Fruit fly (Drosophila melanogaster) whole organism, embryonic: ENCODE data around the gene CG31548.

Experiments used
- ATbp ChIP-seq: fragments of 200-800 bp; sonication (Bioruptor generic); optimal IDR thresholded peaks from 2 replicates; lab custom pipeline; 2017; ENCODE audit warnings: missing biosample characterization, mild to moderate bottlenecking, missing genetic modification characterization, missing genetic modification reagents
- Atf-2 ChIP-seq: fragments of 200-800 bp; sonication (Bioruptor generic); optimal IDR thresholded peaks from 2 replicates; lab custom pipeline; 2016; ENCODE audit warnings: missing biosample characterization, missing genetic modification characterization
- Bdp1 ChIP-seq: fragments of 200-800 bp; sonication (Bioruptor generic); optimal IDR thresholded peaks from 3 replicates; lab custom pipeline; 2016; ENCODE audit warnings: missing biosample characterization, missing genetic modification characterization
- Bteb2 ChIP-seq: fragments of 200-800 bp; sonication (Bioruptor generic); optimal IDR thresholded peaks from 2 replicates; lab custom pipeline; 2016; ENCODE audit warnings: missing biosample characterization, missing genetic modification characterization
- CG11398 ChIP-seq: fragments of 200-800 bp; sonication (Bioruptor generic); optimal IDR thresholded peaks from 2 replicates; lab custom pipeline; 2016; ENCODE audit warnings: missing biosample characterization, missing genetic modification characterization
- CG14965 ChIP-seq: fragments of 200-800 bp; sonication (Bioruptor generic); optimal IDR thresholded peaks from 2 replicates; lab custom pipeline; 2016; ENCODE audit warnings: missing biosample characterization, missing genetic modification characterization, borderline replicate concordance
- CG15696 ChIP-seq: fragments of 200-800 bp; sonication (Bioruptor generic); optimal IDR thresholded peaks from 2 replicates; lab custom pipeline; 2019; ENCODE audit warnings: missing biosample characterization, mild to moderate bottlenecking, missing genetic modification characterization, moderate library complexity
- CG1602 ChIP-seq: fragments of 200-800 bp; sonication (Bioruptor generic); optimal IDR thresholded peaks from 3 replicates; lab custom pipeline; 2016; ENCODE audit warnings: missing biosample characterization, missing genetic modification characterization
- CG17361 ChIP-seq: fragments of 200-800 bp; sonication (Bioruptor generic); IDR thresholded peaks from 3 replicates; pipeline ENCODE4 v1.3.6; 2022; ENCODE audit warnings: missing biosample characterization, missing genetic modification characterization
- CG1792 ChIP-seq: fragments of 200-800 bp; sonication (Bioruptor generic); optimal IDR thresholded peaks from 2 replicates; lab custom pipeline; 2016; ENCODE audit warnings: missing biosample characterization, missing genetic modification characterization
- CG2202 ChIP-seq: fragments of 200-800 bp; sonication (Bioruptor generic); optimal IDR thresholded peaks from 2 replicates; lab custom pipeline; 2018; ENCODE audit warnings: missing biosample characterization, mild to moderate bottlenecking, missing genetic modification characterization
- CG2678 ChIP-seq: fragments of 200-800 bp; sonication (Bioruptor generic); optimal IDR thresholded peaks from 3 replicates; lab custom pipeline; 2019; ENCODE audit warnings: missing biosample characterization, mild to moderate bottlenecking, missing genetic modification characterization, moderate library complexity
- CG31441 ChIP-seq: fragments of 200-800 bp; sonication (Bioruptor generic); IDR thresholded peaks from 2 replicates; pipeline ENCODE4 v1.3.6; 2022; ENCODE audit warnings: missing biosample characterization, missing genetic modification characterization
- CG3838 ChIP-seq: fragments of 200-800 bp; sonication (Bioruptor generic); optimal IDR thresholded peaks from 3 replicates; lab custom pipeline; 2016; ENCODE audit warnings: missing biosample characterization, missing genetic modification characterization
- CG6175 ChIP-seq: fragments of 200-800 bp; sonication (Bioruptor generic); IDR thresholded peaks from 3 replicates; pipeline ENCODE4 v1.3.6; 2022; ENCODE audit warnings: missing biosample characterization, missing genetic modification characterization
- CG8290 ChIP-seq, 3 experiments: fragments of 200-800 bp; sonication (Bioruptor generic); optimal IDR thresholded peaks; 2 replicates each; lab custom pipeline; 2016 to 2019; ENCODE audit warnings: missing biosample characterization in 3 of 3, missing genetic modification characterization in 3 of 3, mild to moderate bottlenecking in 2 of 3, moderate library complexity in 1 of 3
- CG9797 ChIP-seq: fragments of 200-800 bp; sonication (Bioruptor generic); optimal IDR thresholded peaks from 3 replicates; lab custom pipeline; 2018; ENCODE audit warnings: missing biosample characterization, mild to moderate bottlenecking, missing genetic modification characterization
- CoRest ChIP-seq: fragments of 200-800 bp; sonication (Bioruptor generic); optimal IDR thresholded peaks from 3 replicates; lab custom pipeline; 2018; ENCODE audit warnings: missing biosample characterization, mild to moderate bottlenecking, missing genetic modification characterization, moderate library complexity
- CrebB ChIP-seq: fragments of 200-800 bp; sonication (Bioruptor generic); optimal IDR thresholded peaks from 3 replicates; lab custom pipeline; 2018; ENCODE audit warnings: missing biosample characterization, mild to moderate bottlenecking, missing genetic modification characterization
- D19A ChIP-seq: fragments of 200-800 bp; optimal IDR thresholded peaks from 3 replicates; lab custom pipeline; 2019; ENCODE audit warnings: missing biosample characterization, mild to moderate bottlenecking, missing genetic modification characterization, moderate library complexity
- Dip3 ChIP-seq: fragments of 200-800 bp; sonication (Bioruptor generic); optimal IDR thresholded peaks from 3 replicates; lab custom pipeline; 2016; ENCODE audit warnings: missing biosample characterization, missing genetic modification characterization
- Dref ChIP-seq: fragments of 200-800 bp; sonication (Bioruptor generic); IDR thresholded peaks from 2 replicates; pipeline ENCODE4 v1.3.6; 2022; ENCODE audit warnings: missing biosample characterization, missing genetic modification characterization
- Drgx ChIP-seq: fragments of 200-800 bp; sonication (Bioruptor generic); IDR thresholded peaks from 2 replicates; pipeline ENCODE4 v1.3.6; 2022; ENCODE audit warnings: missing biosample characterization, missing genetic modification characterization
- Gug ChIP-seq: fragments of 200-800 bp; sonication (Bioruptor generic); IDR thresholded peaks from 4 replicates; pipeline ENCODE4 v1.3.6; 2022; ENCODE audit warnings: missing biosample characterization, missing genetic modification characterization
- HLH3B ChIP-seq: fragments of 200-800 bp; sonication (Bioruptor generic); IDR thresholded peaks from 2 replicates; pipeline ENCODE4 v1.3.6; 2022; ENCODE audit warnings: missing biosample characterization, missing genetic modification characterization
- HLHmδ ChIP-seq: fragments of 200-800 bp; sonication (Bioruptor generic); optimal IDR thresholded peaks from 2 replicates; lab custom pipeline; 2018; ENCODE audit warnings: missing biosample characterization, mild to moderate bottlenecking, missing genetic modification characterization, moderate library complexity
- Kr ChIP-seq: fragments of 200-800 bp; sonication (Bioruptor generic); optimal IDR thresholded peaks from 2 replicates; lab custom pipeline; 2017; ENCODE audit warnings: missing biosample characterization, mild to moderate bottlenecking, missing genetic modification characterization
- MBD-R2 ChIP-seq: fragments of 200-800 bp; sonication (Bioruptor generic); IDR thresholded peaks from 2 replicates; pipeline ENCODE4 v1.3.6; 2022; ENCODE audit warnings: missing biosample characterization, missing genetic modification characterization
- Myb ChIP-seq: fragments of 200-800 bp; sonication (Bioruptor generic); optimal IDR thresholded peaks from 2 replicates; lab custom pipeline; 2016; ENCODE audit warnings: missing biosample characterization, missing genetic modification characterization
- Optix ChIP-seq: fragments of 200-800 bp; sonication (Bioruptor generic); IDR thresholded peaks from 3 replicates; pipeline ENCODE4 v1.3.6; 2022; ENCODE audit warnings: missing biosample characterization, missing genetic modification characterization
- bcd ChIP-seq: fragments of 200-800 bp; sonication (Bioruptor generic); optimal IDR thresholded peaks from 2 replicates; lab custom pipeline; 2017; ENCODE audit warnings: missing biosample characterization, mild to moderate bottlenecking, missing genetic modification characterization
- bigmax ChIP-seq: fragments of 200-800 bp; sonication (Bioruptor generic); optimal IDR thresholded peaks from 2 replicates; lab custom pipeline; 2018; ENCODE audit warnings: missing biosample characterization, mild to moderate bottlenecking, missing genetic modification characterization
- bowl ChIP-seq: fragments of 200-800 bp; sonication (Bioruptor generic); IDR thresholded peaks from 2 replicates; pipeline ENCODE4 v1.3.6; 2022; ENCODE audit warnings: missing biosample characterization, missing genetic modification characterization
- cas ChIP-seq: fragments of 200-800 bp; sonication (Bioruptor generic); IDR thresholded peaks from 2 replicates; pipeline ENCODE4 v1.3.6; 2022; ENCODE audit warnings: missing biosample characterization, missing genetic modification characterization
- caup ChIP-seq: fragments of 200-800 bp; sonication (Bioruptor generic); optimal IDR thresholded peaks from 3 replicates; lab custom pipeline; 2017; ENCODE audit warnings: missing biosample characterization, mild to moderate bottlenecking, missing genetic modification characterization, moderate library complexity; ENCODE audit not compliant: severe bottlenecking
- ci ChIP-seq: fragments of 200-800 bp; sonication (Bioruptor generic); IDR thresholded peaks from 3 replicates; pipeline ENCODE4 v1.3.6; 2022; ENCODE audit warnings: missing biosample characterization, missing genetic modification characterization
- en ChIP-seq: fragments of 200-800 bp; sonication (Bioruptor generic); optimal IDR thresholded peaks from 2 replicates; lab custom pipeline; 2016; ENCODE audit warnings: missing biosample characterization, missing genetic modification characterization
- fd3F ChIP-seq: fragments of 200-800 bp; sonication (Bioruptor generic); optimal IDR thresholded peaks from 2 replicates; lab custom pipeline; 2018; ENCODE audit warnings: missing biosample characterization, mild to moderate bottlenecking, missing genetic modification characterization, moderate library complexity
- fd96Cb ChIP-seq: fragments of 200-800 bp; sonication (Bioruptor generic); optimal IDR thresholded peaks from 2 replicates; lab custom pipeline; 2018; ENCODE audit warnings: missing biosample characterization, mild to moderate bottlenecking, missing genetic modification characterization, moderate library complexity
- ham ChIP-seq: fragments of 200-800 bp; sonication (Bioruptor generic); IDR thresholded peaks from 2 replicates; pipeline ENCODE4 v1.3.6; 2022; ENCODE audit warnings: missing biosample characterization, missing genetic modification characterization
- jumu ChIP-seq: fragments of 200-800 bp; sonication (Bioruptor generic); optimal IDR thresholded peaks from 3 replicates; lab custom pipeline; 2016; ENCODE audit warnings: missing biosample characterization, missing genetic modification characterization
- kni ChIP-seq: fragments of 200-800 bp; sonication (Bioruptor generic); optimal IDR thresholded peaks from 3 replicates; lab custom pipeline; 2017; ENCODE audit warnings: mild to moderate bottlenecking, missing biosample characterization, missing genetic modification reagents, missing genetic modification characterization
- lola ChIP-seq, 3 experiments: fragments of >200 bp in 2 of 3; fragments of 200-800 bp in 1 of 3; sonication (Bioruptor generic) in 1 of 3; optimal IDR thresholded peaks; 2 replicates each; lab custom pipeline; 2017 to 2019; ENCODE audit warnings: missing biosample characterization in 3 of 3, missing genetic modification characterization in 3 of 3, mild to moderate bottlenecking in 1 of 3, moderate library complexity in 1 of 3
- luna ChIP-seq: fragments of 200-800 bp; sonication (Bioruptor generic); optimal IDR thresholded peaks from 2 replicates; lab custom pipeline; 2016; ENCODE audit warnings: missing biosample characterization, missing genetic modification characterization
- pho ChIP-seq: fragments of 200-800 bp; sonication (Bioruptor generic); optimal IDR thresholded peaks from 2 replicates; lab custom pipeline; 2016; ENCODE audit warnings: missing biosample characterization, missing genetic modification characterization
- ro ChIP-seq: fragments of 200-800 bp; sonication (Bioruptor generic); IDR thresholded peaks from 2 replicates; pipeline ENCODE4 v1.3.6; 2022; ENCODE audit warnings: missing biosample characterization, missing genetic modification characterization
- salm ChIP-seq: fragments of 200-800 bp; sonication (Bioruptor generic); optimal IDR thresholded peaks from 2 replicates; lab custom pipeline; 2018; ENCODE audit warnings: missing biosample characterization, mild to moderate bottlenecking, missing genetic modification characterization
- schlank ChIP-seq: fragments of 200-800 bp; sonication (Bioruptor generic); optimal IDR thresholded peaks from 2 replicates; lab custom pipeline; 2018; ENCODE audit warnings: missing biosample characterization, mild to moderate bottlenecking, missing genetic modification characterization
- sisA ChIP-seq: fragments of 200-800 bp; sonication (Bioruptor generic); IDR thresholded peaks from 2 replicates; pipeline ENCODE4 v1.3.6; 2022; ENCODE audit warnings: missing biosample characterization, missing genetic modification characterization
- vfl ChIP-seq: fragments of 200-800 bp; sonication (Bioruptor generic); optimal IDR thresholded peaks from 2 replicates; lab custom pipeline; 2016; ENCODE audit warnings: missing biosample characterization, missing genetic modification characterization

Gene CG31548

DNA sequence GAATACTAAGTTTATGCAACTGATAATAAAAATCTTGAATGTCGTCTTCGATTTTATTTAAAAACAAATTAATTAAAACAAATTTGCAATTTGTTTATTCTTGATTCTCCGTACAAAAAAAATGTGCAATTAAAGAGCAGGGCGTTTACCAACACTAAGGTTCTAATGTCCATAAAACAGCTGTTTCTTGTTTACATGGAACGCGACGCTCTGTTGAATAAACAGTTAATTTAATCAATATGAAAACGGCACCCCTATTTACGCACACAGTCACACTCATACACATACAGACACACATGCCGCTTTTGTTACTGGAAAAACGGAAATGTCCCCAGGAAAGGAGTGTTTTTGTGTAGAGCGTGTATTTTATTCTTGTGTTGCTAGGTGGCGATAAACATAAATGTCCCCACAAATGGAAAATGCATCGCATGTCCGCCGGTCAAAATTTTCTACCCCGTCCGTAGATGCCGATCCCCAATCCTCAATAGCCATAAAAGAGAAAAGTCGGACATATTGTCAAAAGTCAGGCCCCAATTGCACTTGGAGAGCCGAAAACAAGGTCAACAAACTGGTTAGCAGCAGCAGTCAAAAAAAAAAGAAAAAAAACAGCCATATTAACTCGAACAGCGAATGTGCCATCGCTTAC lies 13.5 kb downstream of the CG31548 start (continued):
- TF ChIP-seq jumu (GFP tag; lab: Kevin White, UChicago), result peak; percentile 41
- peak in 1 of 3 experiments; percentile 66 for TF ChIP-seq lola (GFP tag; optimal IDR thresholded peaks at IDR 0.05; lab: Kevin White, UChicago)
- peak; percentile 54 for TF ChIP-seq salm (tag; lab: Kevin White, UChicago)
- no peak for TF ChIP-seq bowl (GFP tag; lab: Robert Waterston, UW)
- peak; percentile 62 for TF ChIP-seq schlank (tag; lab: Kevin White, UChicago)
- TF ChIP-seq kni (GFP tag; lab: Kevin White, UChicago), result peak; percentile 96
- TF ChIP-seq fd3F (GFP tag; lab: Kevin White, UChicago), result peak; percentile 71
- TF ChIP-seq CG1792 (GFP tag; lab: Kevin White, UChicago), result peak; percentile 72
- TF ChIP-seq CG2678 (tag; lab: Kevin White, UChicago), result peak; percentile 78
- TF ChIP-seq HLH3B, result no peak
- peak; percentile 54 for TF ChIP-seq Bteb2 (GFP tag; lab: Kevin White, UChicago)
- peak; percentile 83 for TF ChIP-seq CrebB (tag; lab: Kevin White, UChicago)
- TF ChIP-seq CoRest (tag; lab: Kevin White, UChicago), result peak; percentile 58
- no peak for TF ChIP-seq MBD-R2 (GFP tag; lab: Robert Waterston, UW)
- no peak for TF ChIP-seq cas (GFP tag; lab: Robert Waterston, UW)
- no peak for TF ChIP-seq Gug (GFP tag; lab: Robert Waterston, UW)
- peak; percentile 80 for TF ChIP-seq CG11398 (GFP tag; lab: Kevin White, UChicago)
- peak; percentile 54 for TF ChIP-seq CG1602 (GFP tag; lab: Kevin White, UChicago)
- peak; percentile 1 for TF ChIP-seq CG9797 (GFP tag; lab: Kevin White, UChicago)
- peak; percentile 26 for TF ChIP-seq vfl
- peak; percentile 55 for TF ChIP-seq fd96Cb
- TF ChIP-seq sisA (GFP tag; lab: Robert Waterston, UW), result no peak
- peak; percentile 85 for TF ChIP-seq HLHmδ
- TF ChIP-seq bcd (GFP tag; lab: Kevin White, UChicago), result peak; percentile 66
- TF ChIP-seq ci, result no peak
- TF ChIP-seq en (GFP tag; lab: Kevin White, UChicago), result peak; percentile 69
- TF ChIP-seq pho, result peak; percentile 54
- TF ChIP-seq Dip3, result no peak
- peak; percentile 45 for TF ChIP-seq CG14965 (GFP tag; lab: Kevin White, UChicago)
- no peak for TF ChIP-seq Drgx (GFP tag; lab: Robert Waterston, UW)
- TF ChIP-seq CG17361 (GFP tag; lab: Robert Waterston, UW), result no peak
- TF ChIP-seq CG3838, result peak; percentile 64
- TF ChIP-seq ham (GFP tag; lab: Robert Waterston, UW), result no peak
- peak; percentile 77 for TF ChIP-seq Kr
- no peak for TF ChIP-seq CG31441 (GFP tag; lab: Robert Waterston, UW)
- TF ChIP-seq ATbp (GFP tag; lab: Kevin White, UChicago), result peak; percentile 93
- peak; percentile 70 for TF ChIP-seq CG8290 (GFP tag; optimal IDR thresholded peaks at IDR 0.05; lab: Kevin White, UChicago)
- TF ChIP-seq CG8290 (tag; optimal IDR thresholded peaks at IDR 0.05; lab: Kevin White, UChicago), result peak; percentile 88 to 91
- peak; percentile 92 for TF ChIP-seq CG15696 (tag; lab: Kevin White, UChicago)
- peak; percentile 88 for TF ChIP-seq caup (GFP tag; lab: Kevin White, UChicago)
- peak; percentile 46 for TF ChIP-seq Atf-2
- TF ChIP-seq Myb (GFP tag; lab: Kevin White, UChicago), result peak; percentile 19
- TF ChIP-seq ro (GFP tag; lab: Robert Waterston, UW), result no peak
- peak; percentile 62 for TF ChIP-seq bigmax
- no peak for TF ChIP-seq Optix (GFP tag; lab: Robert Waterston, UW)
- no peak for TF ChIP-seq CG6175 (GFP tag; lab: Robert Waterston, UW)
- peak; percentile 85 for TF ChIP-seq CG2202 (tag; lab: Kevin White, UChicago)
- TF ChIP-seq Bdp1, result peak; percentile 65
- no peak for TF ChIP-seq luna (GFP tag; lab: Kevin White, UChicago)
- no peak for TF ChIP-seq Dref (GFP tag; lab: Robert Waterston, UW)
- peak; percentile 62 for TF ChIP-seq D19A (tag; lab: Kevin White, UChicago)
